Fruit fly (Drosophila melanogaster): ENCODE results near the gene TORIP.
A peak's percentile ranks its signal among the peaks of the same experiment; 100 is the strongest.

TORIP gene

DNA sequence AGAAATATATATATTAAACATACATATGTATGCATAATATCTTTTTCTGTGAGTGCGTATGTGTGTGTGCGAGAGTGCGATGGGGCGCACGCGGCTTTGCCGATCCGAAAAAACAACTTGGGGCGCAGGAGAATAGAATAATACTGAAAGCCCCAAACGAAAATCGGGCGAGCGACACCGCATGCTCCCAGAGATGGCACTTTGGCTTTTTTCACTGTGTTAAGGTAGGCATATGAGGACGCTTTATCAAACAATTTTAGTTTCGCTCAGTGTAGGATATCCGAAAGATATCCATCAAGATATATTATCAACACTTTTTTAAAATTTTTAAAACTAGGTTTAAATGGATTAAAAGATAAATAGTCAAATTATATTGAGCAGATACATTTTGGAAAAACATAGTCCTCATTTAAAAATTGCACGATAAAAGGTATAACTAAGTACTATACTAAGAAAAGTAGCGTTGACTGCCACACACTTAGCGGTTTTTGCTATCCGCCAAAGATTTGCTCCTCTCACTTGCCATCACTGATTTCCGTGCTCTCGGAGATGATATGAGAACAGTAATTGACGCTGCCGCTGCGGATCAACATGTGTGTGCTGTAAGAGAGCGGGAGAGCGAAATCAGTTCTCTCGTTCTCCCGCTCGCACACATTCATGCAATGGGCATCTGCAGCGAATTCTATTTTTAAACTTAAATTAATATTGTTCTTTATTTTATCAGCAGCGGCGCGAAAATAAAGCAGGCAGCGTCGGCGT, 13.8 kb downstream of the TORIP start (continued):
- TF ChIP-seq eyg (GFP tag; optimal IDR thresholded peaks at IDR 0.05) (no peak), nmo (GFP tag; optimal IDR thresholded peaks at IDR 0.05) (peak; percentile 82), CG17568 (GFP tag; optimal IDR thresholded peaks at IDR 0.05) (no peak), CoRest (tag; optimal IDR thresholded peaks at IDR 0.05) (peak; percentile 83), knrl (GFP tag; IDR thresholded peaks at IDR 0.05; ENCODE audit: partially characterized antibody) (no peak), Ravus (GFP tag; IDR thresholded peaks at IDR 0.05) (no peak; the same call in 1 of the 2 replicates), Med (GFP tag) (peak; percentile 86), CG2678 (tag; optimal IDR thresholded peaks at IDR 0.05) (peak; percentile 77), CG12155 (GFP tag; optimal IDR thresholded peaks at IDR 0.05) (peak; percentile 64), CG6813 (GFP tag; optimal IDR thresholded peaks at IDR 0.05) (no peak), fu2 (GFP tag; optimal IDR thresholded peaks at IDR 0.05) (peak; percentile 58), CG9609 (GFP tag; optimal IDR thresholded peaks at IDR 0.05) (peak; percentile 42), Fer1 (GFP tag; optimal IDR thresholded peaks at IDR 0.05) (peak; percentile 49), CG11093 (GFP tag; IDR thresholded peaks at IDR 0.05) (no peak), usp (GFP tag; optimal IDR thresholded peaks at IDR 0.05) (no peak), CG12236 (GFP tag; optimal IDR thresholded peaks at IDR 0.05) (no peak), pzg (GFP tag; optimal IDR thresholded peaks at IDR 0.05) (no peak), lola (GFP tag; optimal IDR thresholded peaks at IDR 0.05) (peak in 1 of 3 experiments; percentile 74), gt (GFP tag; IDR thresholded peaks at IDR 0.05) (no peak), CG13287 (GFP tag; IDR thresholded peaks at IDR 0.05; ENCODE audit: partially characterized antibody) (no peak), CG4424 (GFP tag; optimal IDR thresholded peaks at IDR 0.05) (peak; percentile 55), sd (tag; optimal IDR thresholded peaks at IDR 0.05) (peak; percentile 34), ken (GFP tag; IDR thresholded peaks at IDR 0.05) (no peak; the same call in 1 of the 3 replicates), CG7987 (GFP tag; optimal IDR thresholded peaks at IDR 0.05) (no peak), Fer2 (tag; optimal IDR thresholded peaks at IDR 0.05) (peak; percentile 53), CG13424 (tag; optimal IDR thresholded peaks at IDR 0.05) (peak; percentile 68), Trl (optimal IDR thresholded peaks at IDR 0.05) (peak; percentile 86 to 94), Trl (GFP tag; optimal IDR thresholded peaks at IDR 0.05) (peak; percentile 37), BtbVII (GFP tag; optimal IDR thresholded peaks at IDR 0.05) (no peak), CG18011 (GFP tag; optimal IDR thresholded peaks at IDR 0.05) (no peak), br (optimal IDR thresholded peaks at IDR 0.05) (no peak), jumu (GFP tag; optimal IDR thresholded peaks at IDR 0.05) (peak; percentile 61), CG16815 (GFP tag; optimal IDR thresholded peaks at IDR 0.05) (peak; percentile 71), pfk (GFP tag; optimal IDR thresholded peaks at IDR 0.05) (no peak), z (GFP tag; IDR thresholded peaks at IDR 0.05) (no peak), CTCF (GFP tag; optimal IDR thresholded peaks at IDR 0.05) (no peak), psq (GFP tag; optimal IDR thresholded peaks at IDR 0.05) (peak; percentile 2), bowl (GFP tag; IDR thresholded peaks at IDR 0.05) (no peak), CG31365 (tag; optimal IDR thresholded peaks at IDR 0.05) (no peak), CG17912 (GFP tag; optimal IDR thresholded peaks at IDR 0.05) (no peak), caup (GFP tag; optimal IDR thresholded peaks at IDR 0.05; ENCODE audit: severe bottlenecking) (peak; percentile 14), CG30020 (tag; optimal IDR thresholded peaks at IDR 0.05) (peak; percentile 37), slou (GFP tag; optimal IDR thresholded peaks at IDR 0.05) (peak; percentile 42), CG3995 (GFP tag; optimal IDR thresholded peaks at IDR 0.05) (peak; percentile 34), CG14441 (GFP tag; IDR thresholded peaks at IDR 0.05) (no peak), Taf1 (GFP tag; IDR thresholded peaks at IDR 0.05) (peak; percentile 47; the same call in 1 of the 2 replicates), yki (optimal IDR thresholded peaks at IDR 0.05) (peak; percentile 21), CG34224 (GFP tag; IDR thresholded peaks at IDR 0.05; ENCODE audit: partially characterized antibody) (no peak; the same call in 2 of the 3 replicates), nom (GFP tag; optimal IDR thresholded peaks at IDR 0.05) (no peak), org-1 (GFP tag; optimal IDR thresholded peaks at IDR 0.05) (peak; percentile 77)
